Worm (Caenorhabditis elegans): ENCODE measurements around the gene F39F10.5.

Gene F39F10.5

DNA sequence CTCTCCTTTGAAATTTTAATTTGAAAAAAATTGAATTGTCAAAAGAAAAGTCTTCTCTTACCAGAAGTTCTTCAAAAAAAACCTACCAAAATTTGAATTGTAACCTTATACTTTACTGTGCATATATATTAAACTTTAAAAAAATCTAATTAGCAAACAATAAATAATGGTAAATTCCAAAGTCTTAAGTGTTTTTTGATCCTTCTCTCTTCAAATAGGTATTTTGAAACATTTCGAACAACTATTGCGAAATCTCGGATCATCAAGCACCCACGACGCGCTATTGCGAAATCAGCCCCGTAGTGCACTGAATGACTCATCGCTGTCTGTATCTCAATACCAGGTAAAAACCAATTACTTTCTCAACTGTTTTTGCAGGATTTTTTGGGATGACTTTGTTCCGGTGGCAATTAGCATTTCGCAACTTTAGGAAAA, 17.1 kb upstream of the F39F10.5 start (continued):
- TF ChIP-seq sptf-2 (GFP tag; optimal IDR thresholded peaks at IDR 0.05) = no peak
- TF ChIP-seq ZK185.1 (tag; optimal IDR thresholded peaks at IDR 0.05; ENCODE audit: poor library complexity, severe bottlenecking) = peak; percentile 0
- no peak for TF ChIP-seq zfh-2 (GFP tag; conservative IDR thresholded peaks at IDR 0.05)
- 0 out of 2 replicates have a peak, but pooled peaks have one; percentile 54 for TF ChIP-seq ztf-25 (GFP tag; IDR thresholded peaks at IDR 0.05)
- TF ChIP-seq tbp1 (GFP tag; optimal IDR thresholded peaks at IDR 0.05) = peak; percentile 57
- TF ChIP-seq F57A8.1 (GFP tag; optimal IDR thresholded peaks at IDR 0.05) = no peak
- TF ChIP-seq somi-1 (GFP tag; optimal IDR thresholded peaks at IDR 0.05) = peak; percentile 2
- no peak for TF ChIP-seq bed-2 (GFP tag; IDR thresholded peaks at IDR 0.05)
- peak; percentile 23; the same call in 1 of the 2 replicates for TF ChIP-seq ztf-6 (GFP tag; IDR thresholded peaks at IDR 0.05)
- TF ChIP-seq ztf-18 (tag; optimal IDR thresholded peaks at IDR 0.05) = no peak
- 0 out of 2 replicates have a peak, but pooled peaks have one; percentile 10 for TF ChIP-seq cebp-2 (GFP tag; IDR thresholded peaks at IDR 0.05)
- TF ChIP-seq rcor-1 (GFP tag; IDR thresholded peaks at IDR 0.05) = peak; percentile 12; the same call in 1 of the 2 replicates
- no peak for TF ChIP-seq nhr-179 (tag; optimal IDR thresholded peaks at IDR 0.05)
- TF ChIP-seq F52B5.7 (tag; optimal IDR thresholded peaks at IDR 0.05) = peak; percentile 88
- peak; percentile 65 for TF ChIP-seq tlf-1 (GFP tag; optimal IDR thresholded peaks at IDR 0.05)
- peak; percentile 91 for TF ChIP-seq Y53G8AR.9 (GFP tag; conservative IDR thresholded peaks at IDR 0.05)
- peak; percentile 52; the same call in 1 of the 2 replicates for TF ChIP-seq egl-44 (GFP tag; IDR thresholded peaks at IDR 0.05)
- TF ChIP-seq him-1 (tag; optimal IDR thresholded peaks at IDR 0.05) = no peak
- TF ChIP-seq madf-10 (tag; optimal IDR thresholded peaks at IDR 0.05) = peak; percentile 1
- no peak for TF ChIP-seq hrde-1 (tag; optimal IDR thresholded peaks at IDR 0.05; ENCODE audit: borderline replicate concordance)
- TF ChIP-seq sdz-38 (tag; optimal IDR thresholded peaks at IDR 0.05) = no peak
- peak; percentile 86; the same call in 1 of the 2 replicates for TF ChIP-seq nfya-2 (GFP tag; IDR thresholded peaks at IDR 0.05)
- peak; percentile 76 for TF ChIP-seq hsf-1 (GFP tag; IDR thresholded peaks at IDR 0.05)
- peak; percentile 61 for TF ChIP-seq ceh-100 (GFP tag; IDR thresholded peaks at IDR 0.05)
- TF ChIP-seq nfyb-1 (GFP tag; IDR thresholded peaks at IDR 0.05) = peak; percentile 92
- peak; percentile 74 for TF ChIP-seq athp-1 (tag; optimal IDR thresholded peaks at IDR 0.05)
- TF ChIP-seq atf-7 (tag; optimal IDR thresholded peaks at IDR 0.05) = peak; percentile 53
- no peak for TF ChIP-seq F57C9.4 (tag; optimal IDR thresholded peaks at IDR 0.05)
- peak; percentile 42 for TF ChIP-seq egrh-3 (GFP tag; IDR thresholded peaks at IDR 0.05)
- TF ChIP-seq D2030.7 (GFP tag; IDR thresholded peaks at IDR 0.05) = no peak
- TF ChIP-seq dox-1 (GFP tag; IDR thresholded peaks at IDR 0.05) = peak; percentile 79
- TF ChIP-seq F39B2.1 (GFP tag; IDR thresholded peaks at IDR 0.05) = no peak
- peak; percentile 65 for TF ChIP-seq Y95B8A.8 (GFP tag; IDR thresholded peaks at IDR 0.05)
- TF ChIP-seq snpc-4 (GFP tag; optimal IDR thresholded peaks at IDR 0.05) = no peak
- TF ChIP-seq snpc-4 (tag; optimal IDR thresholded peaks at IDR 0.05) = peak in 1 of 4 experiments; percentile 68
- peak; percentile 48 for TF ChIP-seq hmg-1.2 (GFP tag; IDR thresholded peaks at IDR 0.05)
- peak; percentile 86 for TF ChIP-seq pbrm-1 (GFP tag; IDR thresholded peaks at IDR 0.05)
- peak; percentile 78 for TF ChIP-seq fkh-3 (tag; optimal IDR thresholded peaks at IDR 0.05)
- TF ChIP-seq ceh-91 (GFP tag; IDR thresholded peaks at IDR 0.05) = no peak
- TF ChIP-seq ets-4 (GFP tag; optimal IDR thresholded peaks at IDR 0.05) = peak; percentile 85
- peak; percentile 75; the same call in 1 of the 2 replicates for TF ChIP-seq egl-18 (GFP tag; IDR thresholded peaks at IDR 0.05)
- TF ChIP-seq T07F8.4 (tag; optimal IDR thresholded peaks at IDR 0.05) = no peak
- peak; percentile 78 for TF ChIP-seq Y67H2A.10 (GFP tag; conservative IDR thresholded peaks at IDR 0.05)
- TF ChIP-seq gei-17 (GFP tag; optimal IDR thresholded peaks at IDR 0.05) = no peak
- no peak for TF ChIP-seq Y53F4B.3 (GFP tag; IDR thresholded peaks at IDR 0.05)
- TF ChIP-seq aptf-3 (GFP tag; IDR thresholded peaks at IDR 0.05) = peak; percentile 88
- no peak for TF ChIP-seq snpc-3.4 (tag; optimal IDR thresholded peaks at IDR 0.05)
- TF ChIP-seq mel-28 (tag; optimal IDR thresholded peaks at IDR 0.05; ENCODE audit: borderline replicate concordance) = no peak
- TF ChIP-seq ceh-79 (tag; optimal IDR thresholded peaks at IDR 0.05) = no peak
